Fruit fly (Drosophila melanogaster): Measurements from ENCODE around the gene CG11710.

The CG11710 gene

DNA sequence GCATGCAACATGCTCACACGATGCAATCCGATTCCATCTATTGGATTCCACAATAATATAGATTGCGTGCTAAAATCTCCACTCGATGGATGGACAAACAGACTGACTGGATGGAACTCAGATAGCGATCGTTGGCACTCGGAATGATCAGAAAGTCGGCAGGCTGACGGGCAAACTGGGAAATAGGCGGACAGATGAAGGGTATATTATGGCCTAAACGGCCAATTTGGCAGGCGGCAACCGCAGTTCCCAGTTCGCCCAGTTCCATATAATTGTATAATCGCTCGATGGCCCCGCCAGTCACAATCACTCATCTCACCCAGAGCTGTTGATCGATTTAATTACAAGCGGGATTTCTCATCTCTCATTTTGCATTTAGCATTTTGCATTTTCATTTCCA is 10.2 kb downstream of the CG11710 start, which contains the start of gene Obp19d:
Gene Obp19d (plus strand): TSS at position 301 of the 400 bp plus-strand sequence.
- TF ChIP-seq Eip78C (GFP tag) (no peak), CG6854 (GFP tag; optimal IDR thresholded peaks at IDR 0.05) (no peak), esn (GFP tag; optimal IDR thresholded peaks at IDR 0.05) (no peak), Ets21C (GFP tag; optimal IDR thresholded peaks at IDR 0.05) (no peak), eg (GFP tag; IDR thresholded peaks at IDR 0.05) (no peak), pdm3 (GFP tag; optimal IDR thresholded peaks at IDR 0.05) (no peak), Eip75B (GFP tag; optimal IDR thresholded peaks at IDR 0.05) (no peak), CG3032 (tag; optimal IDR thresholded peaks at IDR 0.05) (no peak), Eip93F (GFP tag; optimal IDR thresholded peaks at IDR 0.05) (no peak), CG11762 (GFP tag; optimal IDR thresholded peaks at IDR 0.05; ENCODE audit: insufficient read depth) (no peak), Sox14 (GFP tag; optimal IDR thresholded peaks at IDR 0.05) (no peak), CG9139 (GFP tag; optimal IDR thresholded peaks at IDR 0.05) (no peak), Hr38 (GFP tag; optimal IDR thresholded peaks at IDR 0.05) (no peak), Sox102F (GFP tag; optimal IDR thresholded peaks at IDR 0.05) (no peak), CG31627 (GFP tag; optimal IDR thresholded peaks at IDR 0.05) (no peak), ss (GFP tag; optimal IDR thresholded peaks at IDR 0.05) (no peak), svp (GFP tag) (no peak), vri (GFP tag; optimal IDR thresholded peaks at IDR 0.05) (no peak)

DNA sequence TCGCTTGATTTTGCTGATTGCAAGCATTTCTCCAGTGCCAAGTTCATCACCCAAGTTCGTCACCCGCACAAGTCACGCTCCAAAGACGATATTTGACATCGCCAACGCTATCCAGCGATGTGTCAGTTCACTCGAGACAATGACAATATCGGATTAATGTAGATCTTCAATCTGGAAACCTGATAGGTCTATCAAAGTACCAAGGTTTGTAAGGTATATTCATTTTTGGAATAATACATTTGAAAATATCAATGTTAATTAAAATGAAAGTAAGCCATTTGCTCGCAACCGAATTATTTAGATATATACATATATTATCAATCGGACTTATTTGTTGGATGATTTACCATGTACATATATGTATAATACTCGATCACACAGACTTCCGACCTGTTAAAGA is 10.6 kb downstream of the CG11710 start, which contains the start of gene Obp19c:
Gene Obp19c (minus strand): TSS at position 101 of the 400 bp plus-strand sequence.
- TF ChIP-seq CG10669 (GFP tag; optimal IDR thresholded peaks at IDR 0.05) = no peak
- no peak for TF ChIP-seq CG3919 (GFP tag; optimal IDR thresholded peaks at IDR 0.05)
- TF ChIP-seq svp (GFP tag) = no peak
- no peak for TF ChIP-seq Sox14 (GFP tag; optimal IDR thresholded peaks at IDR 0.05)
- TF ChIP-seq Gug (GFP tag; IDR thresholded peaks at IDR 0.05) = no peak
- no peak for TF ChIP-seq Hr39 (GFP tag; optimal IDR thresholded peaks at IDR 0.05)
- no peak for TF ChIP-seq CG8319 (GFP tag; optimal IDR thresholded peaks at IDR 0.05)
- no peak for TF ChIP-seq CG10631 (GFP tag; optimal IDR thresholded peaks at IDR 0.05)
- TF ChIP-seq pdm3 (GFP tag; optimal IDR thresholded peaks at IDR 0.05) = no peak
- TF ChIP-seq CG16779 (tag; optimal IDR thresholded peaks at IDR 0.05) = no peak
- no peak for TF ChIP-seq CG9139 (GFP tag; optimal IDR thresholded peaks at IDR 0.05)
- no peak for TF ChIP-seq cyc (GFP tag; optimal IDR thresholded peaks at IDR 0.05)
- TF ChIP-seq Smox (GFP tag; optimal IDR thresholded peaks at IDR 0.05) = no peak
- no peak for TF ChIP-seq CG7368 (GFP tag; optimal IDR thresholded peaks at IDR 0.05)
- TF ChIP-seq ss (GFP tag; optimal IDR thresholded peaks at IDR 0.05) = no peak
- no peak for TF ChIP-seq Blimp-1 (GFP tag; optimal IDR thresholded peaks at IDR 0.05)
- no peak for TF ChIP-seq CG32006 (GFP tag; optimal IDR thresholded peaks at IDR 0.05)

DNA sequence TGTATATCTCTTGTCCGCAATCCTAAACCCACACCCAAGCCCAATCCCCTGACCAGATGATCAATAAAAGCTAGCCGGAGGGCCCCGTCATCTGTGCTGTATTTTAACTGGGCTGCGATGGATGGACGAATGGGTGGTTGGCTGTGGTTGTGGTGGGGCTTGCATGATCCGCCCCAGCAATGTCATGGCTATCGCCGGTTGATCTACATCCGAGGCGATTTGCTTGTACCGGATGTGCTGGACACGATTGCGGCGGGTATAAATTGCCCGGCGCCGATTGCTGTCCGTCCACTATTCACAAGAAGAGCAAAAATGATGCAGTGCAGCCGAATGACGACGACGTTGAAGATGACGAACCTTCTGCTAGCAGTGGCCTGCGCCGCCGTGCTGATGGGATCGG is 13.0 kb downstream of the CG11710 start, which contains the start of gene Obp19b:
Gene Obp19b (plus strand): TSS at position 301 of the 400 bp plus-strand sequence.
- TF ChIP-seq fkh (GFP tag; optimal IDR thresholded peaks at IDR 0.05) = no peak

DNA sequence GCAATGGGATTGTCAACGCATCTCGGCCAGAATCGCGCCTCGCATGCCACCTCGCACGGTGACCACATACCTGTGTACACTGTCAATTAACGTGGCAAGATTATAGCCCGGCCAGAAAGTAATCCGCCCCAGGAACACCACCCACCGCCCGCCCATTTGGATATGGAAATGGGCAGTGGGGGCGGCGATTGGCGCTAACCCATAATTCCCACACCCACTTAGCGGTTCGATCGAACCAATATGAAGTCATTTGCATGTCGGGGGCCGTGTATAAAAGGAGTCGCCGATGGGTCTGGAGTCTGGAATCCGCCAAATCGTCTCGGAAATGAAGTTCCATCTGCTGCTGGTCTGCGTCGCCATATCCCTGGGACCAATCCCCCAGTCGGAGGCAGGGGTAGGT is 14.0 kb downstream of the CG11710 start, which contains the start of gene Obp19a:
Gene Obp19a (plus strand): TSS at position 301 of the 400 bp plus-strand sequence.
- TF ChIP-seq Hr39 (GFP tag; optimal IDR thresholded peaks at IDR 0.05) (no peak), fd85E (GFP tag; optimal IDR thresholded peaks at IDR 0.05) (no peak), CG1621 (tag; optimal IDR thresholded peaks at IDR 0.05) (no peak), fd59A (GFP tag; optimal IDR thresholded peaks at IDR 0.05) (no peak), CG34406 (GFP tag; optimal IDR thresholded peaks at IDR 0.05) (no peak), Ets21C (GFP tag; optimal IDR thresholded peaks at IDR 0.05) (no peak), svp (GFP tag) (no peak), Lpt (GFP tag; optimal IDR thresholded peaks at IDR 0.05) (no peak), CG8119 (GFP tag; IDR thresholded peaks at IDR 0.05) (no peak), Met (GFP tag; optimal IDR thresholded peaks at IDR 0.05) (no peak), Sox102F (GFP tag; optimal IDR thresholded peaks at IDR 0.05) (no peak), salr (GFP tag; optimal IDR thresholded peaks at IDR 0.05) (no peak), ss (GFP tag; optimal IDR thresholded peaks at IDR 0.05) (no peak), dac (GFP tag; optimal IDR thresholded peaks at IDR 0.05) (no peak), CG9139 (GFP tag; optimal IDR thresholded peaks at IDR 0.05) (no peak), CG31627 (GFP tag; optimal IDR thresholded peaks at IDR 0.05) (no peak)
